Worm (Caenorhabditis elegans) whole organism, late embryonic: ENCODE data around the gene Y62H9A.7.

Experiments used
- C38D4.7 ChIP-seq: fragments of 200-800 bp; sonication (Bioruptor generic); optimal IDR thresholded peaks from 2 replicates; lab custom pipeline; 2018; ENCODE audit warnings: mild to moderate bottlenecking, missing genetic modification characterization, moderate library complexity, missing compliant biosample characterization
- K02D7.2 ChIP-seq: sonication (generic microtip); optimal IDR thresholded peaks from 2 replicates; lab custom pipeline; 2017; ENCODE audit warnings: mild to moderate bottlenecking, missing genetic modification characterization, missing compliant biosample characterization
- ahr-1 ChIP-seq: sonication (generic microtip); optimal IDR thresholded peaks from 2 replicates; lab custom pipeline; 2016; ENCODE audit warnings: missing genetic modification characterization, missing compliant biosample characterization
- ama-1 ChIP-seq: fragments of 150-350 bp; optimal IDR thresholded peaks from 2 replicates; lab custom pipeline; 2014
- ceh-19 ChIP-seq: fragments of 200-800 bp; sonication (Bioruptor generic); optimal IDR thresholded peaks from 2 replicates; lab custom pipeline; 2018; ENCODE audit warnings: mild to moderate bottlenecking, missing genetic modification characterization, missing compliant biosample characterization
- ceh-34 ChIP-seq: sonication (generic microtip); optimal IDR thresholded peaks from 2 replicates; lab custom pipeline; 2016; ENCODE audit warnings: mild to moderate bottlenecking, missing genetic modification characterization, missing compliant biosample characterization
- fkh-10 ChIP-seq: fragments of 150-350 bp; optimal IDR thresholded peaks from 2 replicates; lab custom pipeline; 2014; ENCODE audit warnings: missing biosample characterization, missing genetic modification reagents, missing genetic modification characterization
- mec-3 ChIP-seq: sonication (generic microtip); optimal IDR thresholded peaks from 2 replicates; lab custom pipeline; 2016; ENCODE audit warnings: borderline replicate concordance, missing genetic modification characterization, missing compliant biosample characterization
- nfya-1 ChIP-seq: sonication (generic microtip); optimal IDR thresholded peaks from 2 replicates; lab custom pipeline; 2017; ENCODE audit warnings: missing genetic modification characterization, mild to moderate bottlenecking, missing compliant biosample characterization, antibody characterized with exemption, moderate library complexity
- pha-4 ChIP-seq: fragments of 150-350 bp; optimal IDR thresholded peaks from 2 replicates; lab custom pipeline; 2018; ENCODE audit warnings: missing biosample characterization, missing genetic modification reagents, missing genetic modification characterization
- pqm-1 ChIP-seq: sonication (generic microtip); optimal IDR thresholded peaks from 2 replicates; lab custom pipeline; 2016; ENCODE audit warnings: missing genetic modification characterization, missing compliant biosample characterization
- tbx-2 ChIP-seq: sonication (generic microtip); optimal IDR thresholded peaks from 2 replicates; lab custom pipeline; 2016; ENCODE audit warnings: missing genetic modification characterization, missing compliant biosample characterization
- tbx-7 ChIP-seq: sonication (generic microtip); optimal IDR thresholded peaks from 2 replicates; lab custom pipeline; 2016; ENCODE audit warnings: missing genotype, missing genetic modification characterization, missing compliant biosample characterization
- unc-3 ChIP-seq, 2 experiments: fragments of 200-800 bp in 1 of 2; sonication (Bioruptor generic) in 1 of 2; sonication (generic microtip) in 1 of 2; conservative IDR thresholded peaks in 1 of 2; optimal IDR thresholded peaks in 1 of 2; 2 replicates each; pipeline versions ENCODE4 v1.3.6 to Lab custom; 2016 to 2022; ENCODE audit warnings: missing compliant biosample characterization in 2 of 2, missing genetic modification characterization in 2 of 2, missing genetic modification reagents in 1 of 2

ce11 chrX:11882800-11883199 lies 2.7 kb downstream of the Y62H9A.7 start, which contains the start of the genes Y62H9A.5 and ule-5:
- TF ChIP-seq ahr-1 (tag; lab: Kevin White, UChicago) (no peak), ama-1 (no peak), pqm-1 (tag; lab: Kevin White, UChicago) (no peak), pha-4 (tag; lab: Kevin White, UChicago) (no peak), C38D4.7 (GFP tag; lab: Kevin White, UChicago) (no peak), fkh-10 (GFP tag; lab: Kevin White, UChicago) (no peak), tbx-2 (tag; lab: Kevin White, UChicago) (no peak), K02D7.2 (tag; lab: Kevin White, UChicago) (no peak), unc-3 (GFP tag; conservative IDR thresholded peaks at IDR 0.05; lab: Robert Waterston, UW) (no peak), unc-3 (tag; optimal IDR thresholded peaks at IDR 0.05; lab: Kevin White, UChicago) (no peak), tbx-7 (tag; lab: Kevin White, UChicago) (no peak), ceh-34 (tag; lab: Kevin White, UChicago) (no peak), nfya-1 (tag; lab: Kevin White, UChicago) (no peak), mec-3 (tag; lab: Kevin White, UChicago) (no peak), ceh-19 (no peak)
